2 fruit fly cellular contexts compared by ENCODE assay signal in genomic region chr3R:16396565-16396964, dm6.
TF ChIP-seq lines count a peak whose summit lies in the region.

No protein-coding gene starts in this region.

- TF ChIP-seq CTCF in whole organism, embryonic (GFP tag; optimal IDR thresholded peaks at IDR 0.05; lab: Kevin White, UChicago), result no peak

TF ChIP-seq in whole organism, embryonic, 481 proteins besides CTCF, POLR2A, EP300 and RAD21:
- peak; percentile 57 for TF ChIP-seq Nf-YB (GFP tag; optimal IDR thresholded peaks at IDR 0.05; lab: Kevin White, UChicago)
- TF ChIP-seq CG8924 (tag; optimal IDR thresholded peaks at IDR 0.05; lab: Kevin White, UChicago), result no peak
- TF ChIP-seq crol (GFP tag; IDR thresholded peaks at IDR 0.05; lab: Robert Waterston, UW), result peak; percentile 66; the same call in 1 of the 2 replicates
- TF ChIP-seq cg (GFP tag; optimal IDR thresholded peaks at IDR 0.05; lab: Kevin White, UChicago), result peak; percentile 22
- TF ChIP-seq Nf-YC (tag; optimal IDR thresholded peaks at IDR 0.05; lab: Kevin White, UChicago), result peak; percentile 76
- TF ChIP-seq en (GFP tag; optimal IDR thresholded peaks at IDR 0.05; lab: Kevin White, UChicago), result no peak
- peak; percentile 31; the same call in 1 of the 2 replicates for TF ChIP-seq seq (GFP tag; IDR thresholded peaks at IDR 0.05; lab: Robert Waterston, UW)
- TF ChIP-seq Ets65A (GFP tag; lab: Kevin White, UChicago), result peak; percentile 40

TF ChIP-seq in whole organism, prepupa, 60 proteins besides CTCF, POLR2A, EP300 and RAD21:
- TF ChIP-seq CG11294 (GFP tag; IDR thresholded peaks at IDR 0.05; lab: Robert Waterston, UW) (no peak), pdm3 (GFP tag; optimal IDR thresholded peaks at IDR 0.05; lab: Kevin White, UChicago) (no peak), achi (GFP tag; optimal IDR thresholded peaks at IDR 0.05; lab: Kevin White, UChicago) (no peak), Met (GFP tag; optimal IDR thresholded peaks at IDR 0.05; lab: Kevin White, UChicago) (no peak), svp (GFP tag; lab: Kevin White, UChicago) (peak; percentile 32)
